Fruit fly (Drosophila melanogaster) whole organism, embryonic: ENCODE measurements around the gene CG14207.

Experiments used
- Ada2b ChIP-seq: fragments of 200-800 bp; sonication (Bioruptor generic); IDR thresholded peaks from 2 replicates; pipeline ENCODE4 v1.3.6; 2022; ENCODE audit warnings: missing biosample characterization, missing genetic modification characterization
- CG10543 ChIP-seq: fragments of 200-800 bp; sonication (Bioruptor generic); optimal IDR thresholded peaks from 3 replicates; lab custom pipeline; 2017; ENCODE audit warnings: missing biosample characterization, mild to moderate bottlenecking, missing genetic modification characterization, moderate library complexity
- CG10959 ChIP-seq: fragments of 200-800 bp; sonication (Bioruptor generic); IDR thresholded peaks from 2 replicates; pipeline ENCODE4 v1.3.6; 2022; ENCODE audit warnings: missing biosample characterization, missing genetic modification characterization
- CG11456 ChIP-seq: fragments of 200-800 bp; sonication (Bioruptor generic); IDR thresholded peaks from 3 replicates; pipeline ENCODE4 v1.3.6; 2022; ENCODE audit warnings: missing biosample characterization, missing genetic modification characterization
- CG12769 ChIP-seq: fragments of 200-800 bp; sonication (Bioruptor generic); optimal IDR thresholded peaks from 2 replicates; lab custom pipeline; 2019; ENCODE audit warnings: missing biosample characterization, mild to moderate bottlenecking, missing genetic modification characterization, moderate library complexity
- CG15479 ChIP-seq: fragments of 200-800 bp; sonication (Bioruptor generic); optimal IDR thresholded peaks from 3 replicates; lab custom pipeline; 2019; ENCODE audit warnings: missing biosample characterization, mild to moderate bottlenecking, missing genetic modification characterization, moderate library complexity
- CG17385 ChIP-seq: fragments of 200-800 bp; sonication (Bioruptor generic); optimal IDR thresholded peaks from 3 replicates; lab custom pipeline; 2018; ENCODE audit warnings: missing biosample characterization, mild to moderate bottlenecking, missing genetic modification characterization
- CG18011 ChIP-seq: fragments of 200-800 bp; sonication (Bioruptor generic); optimal IDR thresholded peaks from 2 replicates; lab custom pipeline; 2017; ENCODE audit warnings: missing biosample characterization, missing genetic modification characterization, mild to moderate bottlenecking, moderate library complexity, missing genotype
- CG18599 ChIP-seq: fragments of 200-800 bp; sonication (Bioruptor generic); optimal IDR thresholded peaks from 3 replicates; lab custom pipeline; 2017; ENCODE audit warnings: missing biosample characterization, missing genetic modification characterization, mild to moderate bottlenecking, moderate library complexity, missing genetic modification reagents
- CG31441 ChIP-seq: fragments of 200-800 bp; sonication (Bioruptor generic); IDR thresholded peaks from 2 replicates; pipeline ENCODE4 v1.3.6; 2022; ENCODE audit warnings: missing biosample characterization, missing genetic modification characterization
- CG34376 ChIP-seq: fragments of 200-800 bp; sonication (Bioruptor generic); optimal IDR thresholded peaks from 2 replicates; lab custom pipeline; 2018; ENCODE audit warnings: missing biosample characterization, mild to moderate bottlenecking, missing genetic modification characterization
- CG4360 ChIP-seq: fragments of 200-800 bp; sonication (Bioruptor generic); IDR thresholded peaks from 2 replicates; pipeline ENCODE4 v1.3.6; 2022; ENCODE audit warnings: missing biosample characterization, missing genetic modification characterization
- CG8089 ChIP-seq: fragments of 200-800 bp; sonication (Bioruptor generic); optimal IDR thresholded peaks from 3 replicates; lab custom pipeline; 2016; ENCODE audit warnings: missing biosample characterization, missing genetic modification characterization
- CG8359 ChIP-seq: fragments of 200-800 bp; sonication (Bioruptor generic); optimal IDR thresholded peaks from 2 replicates; lab custom pipeline; 2017; ENCODE audit warnings: missing biosample characterization, mild to moderate bottlenecking, missing genetic modification characterization, borderline replicate concordance
- CG9876 ChIP-seq: fragments of 200-800 bp; sonication (Bioruptor generic); optimal IDR thresholded peaks from 2 replicates; lab custom pipeline; 2016; ENCODE audit warnings: missing biosample characterization, missing genetic modification characterization
- Dll ChIP-seq: fragments of 200-800 bp; sonication (Bioruptor generic); IDR thresholded peaks from 4 replicates; pipeline ENCODE4 v1.3.6; 2022; ENCODE audit warnings: missing biosample characterization, missing genetic modification characterization; ENCODE audit not compliant: partially characterized antibody
- Doc3 ChIP-seq: fragments of 200-800 bp; sonication (Bioruptor generic); IDR thresholded peaks from 3 replicates; pipeline ENCODE4 v1.3.6; 2022; ENCODE audit warnings: missing biosample characterization, missing genetic modification characterization; ENCODE audit not compliant: partially characterized antibody
- Fer1 ChIP-seq: fragments of 200-800 bp; sonication (Bioruptor generic); optimal IDR thresholded peaks from 2 replicates; lab custom pipeline; 2017; ENCODE audit warnings: missing biosample characterization, mild to moderate bottlenecking, missing genetic modification characterization
- Fer3 ChIP-seq: fragments of 200-800 bp; sonication (Bioruptor generic); optimal IDR thresholded peaks from 2 replicates; lab custom pipeline; 2018; ENCODE audit warnings: missing biosample characterization, mild to moderate bottlenecking, missing genetic modification characterization, moderate library complexity
- Gsc ChIP-seq: fragments of 200-800 bp; sonication (Bioruptor generic); IDR thresholded peaks from 2 replicates; pipeline ENCODE4 v1.3.6; 2022; ENCODE audit warnings: missing biosample characterization, missing genetic modification characterization
- HLHmδ ChIP-seq: fragments of 200-800 bp; sonication (Bioruptor generic); optimal IDR thresholded peaks from 2 replicates; lab custom pipeline; 2018; ENCODE audit warnings: missing biosample characterization, mild to moderate bottlenecking, missing genetic modification characterization, moderate library complexity
- Hand ChIP-seq: fragments of 200-800 bp; sonication (Bioruptor generic); optimal IDR thresholded peaks from 2 replicates; lab custom pipeline; 2017; ENCODE audit warnings: mild to moderate bottlenecking, missing biosample characterization, missing genetic modification reagents, missing genetic modification characterization
- HmgZ ChIP-seq: fragments of 200-800 bp; sonication (Bioruptor generic); optimal IDR thresholded peaks from 2 replicates; lab custom pipeline; 2018; ENCODE audit warnings: missing biosample characterization, mild to moderate bottlenecking, missing genetic modification characterization
- Jarid2 ChIP-seq: fragments of 200-800 bp; sonication (Bioruptor generic); optimal IDR thresholded peaks from 3 replicates; lab custom pipeline; 2017; ENCODE audit warnings: mild to moderate bottlenecking, missing biosample characterization, missing genetic modification reagents, missing genetic modification characterization
- Lhr ChIP-seq: fragments of 200-800 bp; sonication (Bioruptor generic); optimal IDR thresholded peaks from 3 replicates; lab custom pipeline; 2017; ENCODE audit warnings: mild to moderate bottlenecking, missing biosample characterization, missing genetic modification reagents, missing genetic modification characterization
- Max ChIP-seq: fragments of 200-800 bp; sonication (Bioruptor generic); optimal IDR thresholded peaks from 2 replicates; lab custom pipeline; 2016; ENCODE audit warnings: missing biosample characterization, mild to moderate bottlenecking, missing genetic modification characterization
- Med ChIP-seq: fragments of 200-800 bp; sonication (Bioruptor generic); peaks from one replicate; lab custom pipeline; 2016; ENCODE audit warnings: missing biosample characterization, missing genetic modification characterization, mild to moderate bottlenecking, inconsistent platforms, moderate library complexity
- NK7.1 ChIP-seq: fragments of 200-800 bp; sonication (Bioruptor generic); optimal IDR thresholded peaks from 3 replicates; lab custom pipeline; 2016; ENCODE audit warnings: missing biosample characterization, missing genetic modification characterization
- Opbp ChIP-seq: fragments of 200-800 bp; sonication (Bioruptor generic); IDR thresholded peaks from 3 replicates; pipeline ENCODE4 v1.3.6; 2022; ENCODE audit warnings: missing biosample characterization, missing genetic modification characterization; ENCODE audit not compliant: partially characterized antibody
- Ravus ChIP-seq: fragments of 200-800 bp; sonication (Bioruptor generic); IDR thresholded peaks from 2 replicates; pipeline ENCODE4 v1.3.6; 2022; ENCODE audit warnings: missing biosample characterization, missing genetic modification characterization
- Side ChIP-seq: fragments of 200-800 bp; sonication (Bioruptor generic); optimal IDR thresholded peaks from 2 replicates; lab custom pipeline; 2016; ENCODE audit warnings: missing biosample characterization, missing genetic modification characterization
- Sin3A ChIP-seq: fragments of >200 bp; optimal IDR thresholded peaks from 2 replicates; lab custom pipeline; 2018
- Spps ChIP-seq: fragments of 200-800 bp; sonication (Bioruptor generic); optimal IDR thresholded peaks from 2 replicates; lab custom pipeline; 2018; ENCODE audit warnings: missing biosample characterization, mild to moderate bottlenecking, missing genetic modification characterization
- Xbp1 ChIP-seq: fragments of 200-800 bp; sonication (Bioruptor generic); optimal IDR thresholded peaks from 3 replicates; lab custom pipeline; 2016; ENCODE audit warnings: missing biosample characterization, mild to moderate bottlenecking, missing genetic modification characterization
- YL-1 ChIP-seq: fragments of 200-800 bp; sonication (Bioruptor generic); optimal IDR thresholded peaks from 3 replicates; lab custom pipeline; 2017; ENCODE audit warnings: missing biosample characterization, mild to moderate bottlenecking, missing genetic modification characterization
- aop ChIP-seq: fragments of 200-800 bp; sonication (Bioruptor generic); IDR thresholded peaks from 2 replicates; pipeline ENCODE4 v1.3.6; 2022; ENCODE audit warnings: missing biosample characterization, missing genetic modification characterization
- crc ChIP-seq: fragments of 200-800 bp; sonication (Bioruptor generic); optimal IDR thresholded peaks from 2 replicates; lab custom pipeline; 2016; ENCODE audit warnings: missing biosample characterization, missing genetic modification characterization
- disco-r ChIP-seq: fragments of 200-800 bp; sonication (Bioruptor generic); optimal IDR thresholded peaks from 2 replicates; lab custom pipeline; 2016; ENCODE audit warnings: missing biosample characterization, missing genetic modification characterization
- emc ChIP-seq: fragments of 200-800 bp; sonication (Bioruptor generic); optimal IDR thresholded peaks from 2 replicates; lab custom pipeline; 2016; ENCODE audit warnings: missing biosample characterization, missing genetic modification characterization
- jumu ChIP-seq: fragments of 200-800 bp; sonication (Bioruptor generic); optimal IDR thresholded peaks from 3 replicates; lab custom pipeline; 2016; ENCODE audit warnings: missing biosample characterization, missing genetic modification characterization
- knrl ChIP-seq: fragments of 200-800 bp; sonication (Bioruptor generic); IDR thresholded peaks from 3 replicates; pipeline ENCODE4 v1.3.6; 2022; ENCODE audit warnings: missing biosample characterization, missing genetic modification characterization; ENCODE audit not compliant: partially characterized antibody
- nerfin-1 ChIP-seq: fragments of 200-800 bp; sonication (Bioruptor generic); optimal IDR thresholded peaks from 3 replicates; lab custom pipeline; 2019; ENCODE audit warnings: missing biosample characterization, mild to moderate bottlenecking, missing genetic modification characterization, moderate library complexity
- pita ChIP-seq: fragments of 200-800 bp; sonication (Bioruptor generic); optimal IDR thresholded peaks from 2 replicates; lab custom pipeline; 2017; ENCODE audit warnings: missing biosample characterization, mild to moderate bottlenecking, missing genetic modification characterization
- rib ChIP-seq: fragments of 200-800 bp; sonication (Bioruptor generic); IDR thresholded peaks from 2 replicates; pipeline ENCODE4 v1.3.6; 2022; ENCODE audit warnings: missing biosample characterization, missing genetic modification characterization
- ro ChIP-seq: fragments of 200-800 bp; sonication (Bioruptor generic); IDR thresholded peaks from 2 replicates; pipeline ENCODE4 v1.3.6; 2022; ENCODE audit warnings: missing biosample characterization, missing genetic modification characterization
- sr ChIP-seq: fragments of 200-800 bp; sonication (Bioruptor generic); IDR thresholded peaks from 3 replicates; pipeline ENCODE4 v1.3.6; 2022; ENCODE audit warnings: missing biosample characterization, missing genetic modification characterization
- unc-4 ChIP-seq: fragments of 200-800 bp; sonication (Bioruptor generic); IDR thresholded peaks from 2 replicates; pipeline ENCODE4 v1.3.6; 2022; ENCODE audit warnings: missing biosample characterization, missing genetic modification characterization; ENCODE audit not compliant: partially characterized antibody
- z ChIP-seq: fragments of 200-800 bp; sonication (Bioruptor generic); IDR thresholded peaks from 3 replicates; pipeline ENCODE4 v1.3.6; 2022; ENCODE audit warnings: missing biosample characterization, missing genetic modification characterization

Gene CG14207

dm6 chrX:19637002-19637420, 32.0 kb downstream of the CG14207 start (continued):
- TF ChIP-seq CG31441 (GFP tag; lab: Robert Waterston, UW) (no peak), emc (GFP tag; lab: Kevin White, UChicago) (no peak), CG18011 (GFP tag; lab: Kevin White, UChicago) (no peak), CG12769 (tag; lab: Kevin White, UChicago) (no peak), Ada2b (GFP tag; lab: Robert Waterston, UW) (no peak), sr (GFP tag; lab: Robert Waterston, UW) (no peak), Xbp1 (no peak), Ravus (GFP tag; lab: Robert Waterston, UW) (no peak), jumu (GFP tag; lab: Kevin White, UChicago) (no peak), Fer3 (tag; lab: Kevin White, UChicago) (no peak), aop (no peak), Hand (GFP tag; lab: Kevin White, UChicago) (peak; percentile 12), HLHmδ (GFP tag; lab: Kevin White, UChicago) (peak; percentile 80), Lhr (no peak), ro (no peak), Jarid2 (GFP tag; lab: Kevin White, UChicago) (no peak), disco-r (GFP tag; lab: Kevin White, UChicago) (no peak), Fer1 (GFP tag; lab: Kevin White, UChicago) (peak; percentile 29)

dm6 chrX:19637434-19638327, 32.7 kb downstream of the CG14207 start:
- TF ChIP-seq CG10543 (GFP tag; lab: Kevin White, UChicago) (no peak), Doc3 (GFP tag; lab: Robert Waterston, UW) (no peak), Max (GFP tag; lab: Kevin White, UChicago) (no peak), CG10959 (no peak), z (GFP tag; lab: Robert Waterston, UW) (no peak), unc-4 (GFP tag; lab: Robert Waterston, UW) (no peak), CG4360 (GFP tag; lab: Robert Waterston, UW) (peak; percentile 57), CG11456 (GFP tag; lab: Robert Waterston, UW) (no peak), rib (GFP tag; lab: Robert Waterston, UW) (peak; percentile 34; the same call in 1 of the 2 replicates), CG17385 (peak; percentile 93), YL-1 (peak; percentile 18), HmgZ (tag; lab: Kevin White, UChicago) (peak; percentile 15), CG8089 (GFP tag; lab: Kevin White, UChicago) (no peak), Med (GFP tag; lab: Kevin White, UChicago) (peak; percentile 79), CG9876 (GFP tag; lab: Kevin White, UChicago) (no peak), CG8359 (GFP tag; lab: Kevin White, UChicago) (no peak), Dll (0 out of 4 replicates have a peak, but pooled peaks have one; percentile 15), nerfin-1 (tag; lab: Kevin White, UChicago) (no peak), knrl (GFP tag; lab: Robert Waterston, UW) (no peak), Side (no peak), Opbp (GFP tag; lab: Robert Waterston, UW) (0 out of 3 replicates have a peak, but pooled peaks have one; percentile 8), pita (GFP tag; lab: Kevin White, UChicago) (no peak), CG15479 (GFP tag; lab: Kevin White, UChicago) (peak; percentile 95), CG34376 (GFP tag; lab: Kevin White, UChicago) (peak; percentile 47), NK7.1 (GFP tag; lab: Kevin White, UChicago) (no peak), Spps (tag; lab: Kevin White, UChicago) (no peak), CG18599 (GFP tag; lab: Kevin White, UChicago) (peak; percentile 4), Gsc (GFP tag; lab: Robert Waterston, UW) (no peak), Sin3A (lab: Kevin White, UChicago) (no peak), crc (GFP tag; lab: Kevin White, UChicago) (no peak)
